Worm (Caenorhabditis elegans): ENCODE data around the gene F26A10.2.

DNA sequence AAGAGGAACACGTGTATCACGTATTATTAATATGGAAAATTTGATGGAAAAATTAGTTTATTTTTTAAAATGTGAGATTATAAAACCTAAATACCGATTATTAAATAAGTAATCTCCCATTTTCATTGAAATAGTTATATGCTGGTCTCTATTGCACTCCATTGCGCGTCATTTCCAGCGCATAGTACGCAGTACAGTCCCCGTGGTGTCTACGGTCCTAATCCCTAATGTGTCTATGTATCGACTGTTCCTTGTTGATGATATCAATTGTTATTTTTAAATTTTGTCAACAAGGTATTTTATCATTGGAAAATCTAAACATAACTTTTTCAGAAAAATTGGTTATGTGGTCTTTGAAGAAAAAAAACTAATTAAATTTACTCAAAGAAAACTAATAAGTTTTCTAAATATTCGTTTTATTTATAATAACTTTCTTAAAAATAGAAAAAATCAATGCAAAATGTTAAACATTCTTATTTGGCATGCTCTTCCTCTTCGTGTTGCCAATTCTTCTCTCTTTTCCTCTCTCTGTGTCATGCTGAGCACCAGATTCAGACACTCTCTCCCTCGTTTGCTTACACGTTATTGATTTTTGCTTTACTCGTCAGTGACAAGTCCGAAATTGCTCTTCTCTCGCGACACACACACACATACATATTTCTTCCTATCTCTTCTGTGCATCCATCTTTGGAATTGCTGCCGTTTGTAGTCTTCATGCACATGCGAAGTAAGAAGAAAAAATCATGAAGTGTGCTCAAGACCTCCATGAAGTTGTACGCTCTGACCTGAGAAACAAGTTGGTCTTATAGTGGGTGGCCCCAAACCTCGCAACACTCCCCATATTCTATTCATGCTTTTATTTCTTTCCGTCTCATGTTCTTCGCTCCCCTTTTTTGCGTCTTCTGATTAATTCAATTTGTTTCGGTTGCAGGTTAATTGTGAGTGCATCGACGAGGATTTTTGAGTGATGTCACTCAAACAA is 37.0 kb upstream of the F26A10.2 start, which contains the start of gene unc-18:
- TF ChIP-seq hlh-30 (tag; optimal IDR thresholded peaks at IDR 0.05; ENCODE audit: insufficient read depth) (no peak), elt-2 (tag; optimal IDR thresholded peaks at IDR 0.05) (no peak)

All from whole organism, late embryonic.